Fruit fly (Drosophila melanogaster) whole organism: ENCODE data around the gene CG4613.
A peak's percentile ranks its signal among the peaks of the same experiment; 100 is the strongest.

Experiments used
- CG8478 ChIP-seq: fragments of >200 bp; optimal IDR thresholded peaks from 2 replicates; lab custom pipeline; 2018; ENCODE audit warnings: inconsistent platforms
- Dll ChIP-seq: fragments of >200 bp; optimal IDR thresholded peaks from 2 replicates; lab custom pipeline; 2017
- EcR ChIP-seq, 2 experiments: fragments of >200 bp; optimal IDR thresholded peaks; 2 replicates each; lab custom pipeline; 2017; ENCODE audit warnings: missing biosample characterization in 2 of 2, missing genetic modification characterization in 2 of 2, missing genetic modification reagents in 2 of 2
- pan ChIP-seq: fragments of >200 bp; optimal IDR thresholded peaks from 2 replicates; lab custom pipeline; 2017
- psq ChIP-seq: fragments of >200 bp; optimal IDR thresholded peaks from 2 replicates; lab custom pipeline; 2017
- usp ChIP-seq: fragments of >200 bp; optimal IDR thresholded peaks from 2 replicates; lab custom pipeline; 2017; ENCODE audit warnings: missing biosample characterization, missing genetic modification characterization, mixed read lengths

CG4613 gene

DNA sequence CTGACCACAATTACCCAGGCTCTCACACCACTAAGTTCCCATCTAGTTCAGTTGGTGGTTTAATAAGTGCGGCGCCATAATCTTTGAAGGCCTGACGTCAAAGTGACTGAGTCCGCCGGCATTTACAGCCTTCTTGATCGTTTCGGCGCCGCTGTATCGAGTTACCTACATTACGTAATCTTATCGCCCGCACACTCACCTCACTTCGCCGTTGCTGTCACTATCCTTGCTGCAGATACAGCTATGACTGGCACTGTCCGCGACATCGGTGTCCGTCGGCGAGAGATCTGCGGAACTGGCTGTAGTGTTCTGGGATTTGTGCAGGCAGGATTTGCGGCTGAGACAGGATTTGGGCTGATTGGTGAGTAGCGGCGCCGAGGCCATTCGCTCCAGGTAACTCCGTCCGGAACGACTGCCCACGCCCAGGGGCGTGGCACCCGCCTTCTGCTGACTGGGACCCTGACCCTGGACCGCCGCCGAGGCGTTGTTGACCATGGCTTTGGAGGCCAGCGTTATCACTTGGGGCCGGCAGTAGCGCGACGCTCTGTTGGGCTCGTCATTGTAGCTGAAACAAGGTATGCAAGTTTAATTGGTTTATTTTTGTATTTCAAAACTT is 25.5 kb upstream of the CG4613 start:
- TF ChIP-seq psq (lab: Kevin White, UChicago) (no peak), usp (no peak), CG8478 (no peak), EcR (GFP tag; optimal IDR thresholded peaks at IDR 0.05; lab: Kevin White, UChicago) (no peak), Dll (lab: Kevin White, UChicago) (no peak), pan (lab: Kevin White, UChicago) (no peak)

DNA sequence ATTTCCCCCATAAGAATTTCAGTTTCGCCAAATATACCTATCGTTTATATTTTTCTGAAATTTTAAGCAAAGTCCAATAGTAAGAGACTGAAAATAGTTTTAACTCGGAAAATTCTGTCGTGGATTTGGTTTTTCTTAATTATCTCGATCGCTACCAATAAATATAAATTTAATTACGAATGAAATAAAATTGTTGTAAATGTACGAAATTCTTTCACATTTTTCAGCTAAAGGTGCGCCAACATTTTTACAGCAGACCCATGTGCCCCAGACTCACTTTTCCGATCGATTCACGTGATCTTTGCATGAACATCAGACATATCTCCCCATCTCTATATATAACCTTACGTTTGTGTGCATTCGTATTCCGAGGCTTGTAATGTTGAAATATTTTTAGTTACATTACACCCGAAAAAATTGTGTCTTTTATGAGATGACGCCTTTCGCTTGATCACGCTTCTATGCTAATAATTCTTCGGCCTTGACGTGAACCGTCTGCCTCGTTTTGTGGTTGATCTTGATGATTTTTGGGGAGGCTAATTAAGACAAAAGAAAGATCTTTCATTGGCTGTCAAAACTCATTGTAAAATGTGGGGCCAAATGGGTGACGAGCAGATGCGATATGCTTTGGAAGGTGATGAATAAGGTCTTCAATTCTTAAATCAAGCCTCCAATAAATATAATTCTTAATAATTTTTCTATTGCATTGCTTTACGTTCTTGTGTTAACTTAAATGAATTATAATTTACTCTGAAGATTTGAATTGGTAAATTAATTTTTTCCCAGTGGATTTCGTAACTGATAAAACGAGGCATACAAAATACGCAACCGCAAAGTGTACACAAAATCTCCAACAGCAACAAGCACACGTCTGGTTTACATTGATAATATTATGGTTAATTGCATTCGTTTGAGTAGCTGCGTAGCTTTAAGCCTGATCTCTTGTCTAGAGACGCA is 23.8 kb upstream of the CG4613 start:
- TF ChIP-seq EcR (GFP tag; optimal IDR thresholded peaks at IDR 0.05; lab: Kevin White, UChicago), result no peak
- TF ChIP-seq psq (lab: Kevin White, UChicago), result no peak
- TF ChIP-seq pan (lab: Kevin White, UChicago), result no peak
- no peak for TF ChIP-seq usp
- TF ChIP-seq CG8478, result no peak
- TF ChIP-seq Dll (lab: Kevin White, UChicago), result no peak

DNA sequence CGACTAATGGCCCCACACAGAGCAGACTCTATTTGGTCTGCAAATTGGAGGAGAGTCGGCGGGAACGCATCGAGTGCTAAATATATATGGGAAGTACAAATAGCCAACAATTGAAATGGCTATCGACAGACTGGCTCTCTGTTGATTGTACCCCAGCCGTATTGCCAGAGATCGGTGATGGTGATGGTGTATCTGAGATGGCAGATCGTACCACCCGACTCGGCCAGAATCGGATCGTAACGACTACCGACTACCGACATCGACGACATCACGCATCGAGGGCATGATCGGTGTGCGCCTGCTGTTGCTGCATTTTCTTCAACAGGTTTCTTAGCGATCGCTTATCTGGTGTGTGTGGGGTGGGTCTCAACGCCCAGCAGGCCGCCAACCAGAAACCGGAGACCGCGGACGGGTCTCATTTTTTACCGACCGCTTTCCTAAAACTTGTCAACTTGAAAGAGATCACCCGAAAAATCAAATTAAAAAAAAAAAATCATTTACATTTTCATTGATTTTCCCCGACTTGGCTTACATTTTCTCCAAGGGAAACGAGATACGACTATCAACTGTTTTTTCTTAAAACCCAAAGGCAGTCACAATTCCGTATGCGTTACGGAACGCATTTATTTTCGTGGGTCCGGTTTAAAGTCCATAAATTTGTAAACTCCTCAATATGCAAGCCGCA is 22.6 kb upstream of the CG4613 start:
- TF ChIP-seq psq (lab: Kevin White, UChicago) (no peak), usp (no peak), pan (lab: Kevin White, UChicago) (no peak), EcR (GFP tag; optimal IDR thresholded peaks at IDR 0.05; lab: Kevin White, UChicago) (no peak), CG8478 (no peak), Dll (lab: Kevin White, UChicago) (no peak)

DNA sequence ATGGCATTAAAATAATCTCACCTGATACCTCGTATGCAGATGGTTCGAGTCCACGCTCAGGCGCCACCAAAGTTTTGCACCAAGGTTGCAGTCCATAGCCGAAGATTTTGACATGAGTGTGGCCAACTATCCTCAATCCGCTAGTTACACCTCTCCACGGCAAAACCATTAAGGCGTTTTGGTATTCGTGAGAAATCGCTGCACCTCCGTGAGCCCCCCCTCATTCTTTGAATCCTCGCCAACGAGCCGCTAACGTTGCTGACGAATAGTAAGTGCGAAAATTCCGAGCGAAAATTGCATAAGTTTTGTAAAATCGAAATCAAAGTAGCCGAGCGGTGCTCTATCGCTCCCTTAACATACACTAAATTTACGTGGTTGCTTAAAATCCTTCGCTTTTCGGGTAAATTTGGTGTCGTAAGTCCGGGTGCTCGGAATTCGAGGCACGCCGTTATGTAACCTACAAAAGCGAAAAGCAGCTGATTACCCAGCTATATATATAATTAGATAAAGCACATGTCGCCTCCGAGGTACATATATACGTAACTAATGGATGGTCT is 16.0 kb upstream of the CG4613 start, which contains the start of gene Mpcp2:
Gene Mpcp2 (plus strand): TSS at position 217 of the 557 bp plus-strand sequence.
- TF ChIP-seq EcR (GFP tag; optimal IDR thresholded peaks at IDR 0.05; lab: Kevin White, UChicago) (peak in 1 of 2 experiments; percentile 10), psq (lab: Kevin White, UChicago) (no peak)

DNA sequence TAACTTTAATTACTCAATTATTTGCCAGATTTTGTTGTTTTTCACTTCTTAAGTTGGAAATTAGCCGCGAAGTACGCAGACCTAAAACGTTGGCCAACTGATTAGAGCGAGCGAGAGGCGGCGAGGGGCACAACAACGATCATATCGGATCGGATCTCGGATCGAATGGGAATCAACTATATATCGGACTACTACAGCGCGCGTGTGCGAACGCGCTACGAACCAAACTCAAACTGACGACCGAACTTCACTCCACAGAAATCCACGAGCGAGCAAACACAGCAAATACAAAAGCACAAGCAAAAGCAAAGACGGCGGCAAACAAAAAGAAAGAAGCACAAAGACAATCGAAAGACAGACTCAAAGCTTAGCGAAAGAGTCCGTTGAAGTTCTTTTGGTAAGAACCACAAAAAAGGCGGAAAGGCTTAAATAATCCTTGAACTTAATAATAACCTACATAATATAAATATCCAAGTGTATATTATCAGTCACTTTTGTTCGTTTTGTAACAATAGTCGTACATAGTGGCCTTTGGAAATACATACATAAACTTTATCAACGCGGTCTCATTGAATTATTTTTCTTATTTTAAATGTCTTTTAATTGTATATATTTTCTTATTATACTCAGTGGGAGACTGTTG is 14.7 kb upstream of the CG4613 start, which contains the start of the genes bbg and CG43246:
Gene bbg (minus strand): TSS at position 235 of the 643 bp plus-strand sequence.
Gene CG43246 (plus strand): TSS at position 593 of the 643 bp plus-strand sequence.
- TF ChIP-seq Dll (lab: Kevin White, UChicago) (no peak), CG8478 (no peak), psq (lab: Kevin White, UChicago) (no peak), EcR (GFP tag; optimal IDR thresholded peaks at IDR 0.05; lab: Kevin White, UChicago) (no peak), pan (lab: Kevin White, UChicago) (no peak), usp (no peak)

DNA sequence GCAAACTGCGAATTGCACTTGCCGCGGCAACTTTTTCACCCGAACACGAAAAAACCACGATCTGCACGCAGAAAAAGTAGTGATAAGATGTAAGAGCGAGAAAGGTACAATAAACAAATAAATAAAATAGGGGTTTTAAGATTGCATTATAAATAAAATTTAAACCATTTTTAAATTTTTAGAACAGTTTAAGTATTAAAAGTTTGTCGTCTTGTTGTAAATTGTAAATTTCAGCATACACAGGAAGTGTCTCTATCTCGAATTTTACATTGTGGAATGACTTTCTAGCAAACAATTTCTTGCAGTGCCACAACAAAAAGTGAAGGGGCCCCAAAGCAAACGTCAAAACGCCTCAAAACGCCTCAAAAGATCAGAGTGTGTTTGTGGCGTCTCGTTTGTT is 13.1 kb upstream of the CG4613 start:
- TF ChIP-seq Dll (lab: Kevin White, UChicago) (no peak), CG8478 (no peak), usp (no peak), psq (lab: Kevin White, UChicago) (no peak), EcR (GFP tag; optimal IDR thresholded peaks at IDR 0.05; lab: Kevin White, UChicago) (no peak), pan (lab: Kevin White, UChicago) (no peak)

DNA sequence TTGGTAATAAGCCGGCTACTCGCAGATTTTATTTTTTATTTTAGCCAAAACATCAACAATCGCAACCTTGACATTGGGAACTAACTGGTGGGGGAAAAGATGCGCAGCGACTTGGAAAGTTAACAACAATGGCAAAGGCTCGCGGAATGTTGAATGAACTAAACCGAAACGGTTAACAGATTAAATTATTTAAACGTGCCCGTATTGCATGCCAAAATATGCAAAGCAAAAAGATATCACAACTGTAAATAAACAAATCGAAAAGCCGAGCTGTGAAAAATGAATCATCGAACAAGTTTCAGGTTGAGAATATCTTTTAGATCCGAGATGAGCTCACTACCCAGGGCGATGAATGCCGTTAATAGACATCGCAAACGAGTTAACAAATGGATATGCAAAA is 11.6 kb upstream of the CG4613 start:
- TF ChIP-seq pan (lab: Kevin White, UChicago) (no peak), Dll (lab: Kevin White, UChicago) (no peak), psq (lab: Kevin White, UChicago) (no peak), CG8478 (no peak), usp (no peak), EcR (GFP tag; optimal IDR thresholded peaks at IDR 0.05; lab: Kevin White, UChicago) (no peak)

DNA sequence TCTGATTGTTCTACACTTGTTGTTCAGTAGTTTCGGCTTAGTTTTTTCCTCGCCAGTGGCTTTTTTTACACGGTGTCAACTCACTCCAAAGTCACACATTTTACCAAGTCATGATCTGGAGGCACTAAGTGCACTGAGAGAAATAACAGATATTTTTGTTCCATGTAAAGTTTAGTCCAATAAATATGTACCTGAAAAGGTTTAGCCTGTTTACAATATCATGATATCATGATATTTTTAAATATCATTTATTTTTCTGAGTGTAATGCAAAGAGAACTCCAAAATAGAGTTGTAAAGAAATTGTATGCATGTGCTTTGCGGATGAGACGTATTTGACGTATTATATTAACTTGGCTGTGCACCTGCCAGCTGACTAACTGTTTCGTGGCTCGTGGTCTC is 10.3 kb upstream of the CG4613 start:
- no peak for TF ChIP-seq pan (lab: Kevin White, UChicago)
- no peak for TF ChIP-seq usp
- no peak for TF ChIP-seq psq (lab: Kevin White, UChicago)
- no peak for TF ChIP-seq CG8478
- no peak for TF ChIP-seq Dll (lab: Kevin White, UChicago)
- no peak for TF ChIP-seq EcR (GFP tag; optimal IDR thresholded peaks at IDR 0.05; lab: Kevin White, UChicago)

DNA sequence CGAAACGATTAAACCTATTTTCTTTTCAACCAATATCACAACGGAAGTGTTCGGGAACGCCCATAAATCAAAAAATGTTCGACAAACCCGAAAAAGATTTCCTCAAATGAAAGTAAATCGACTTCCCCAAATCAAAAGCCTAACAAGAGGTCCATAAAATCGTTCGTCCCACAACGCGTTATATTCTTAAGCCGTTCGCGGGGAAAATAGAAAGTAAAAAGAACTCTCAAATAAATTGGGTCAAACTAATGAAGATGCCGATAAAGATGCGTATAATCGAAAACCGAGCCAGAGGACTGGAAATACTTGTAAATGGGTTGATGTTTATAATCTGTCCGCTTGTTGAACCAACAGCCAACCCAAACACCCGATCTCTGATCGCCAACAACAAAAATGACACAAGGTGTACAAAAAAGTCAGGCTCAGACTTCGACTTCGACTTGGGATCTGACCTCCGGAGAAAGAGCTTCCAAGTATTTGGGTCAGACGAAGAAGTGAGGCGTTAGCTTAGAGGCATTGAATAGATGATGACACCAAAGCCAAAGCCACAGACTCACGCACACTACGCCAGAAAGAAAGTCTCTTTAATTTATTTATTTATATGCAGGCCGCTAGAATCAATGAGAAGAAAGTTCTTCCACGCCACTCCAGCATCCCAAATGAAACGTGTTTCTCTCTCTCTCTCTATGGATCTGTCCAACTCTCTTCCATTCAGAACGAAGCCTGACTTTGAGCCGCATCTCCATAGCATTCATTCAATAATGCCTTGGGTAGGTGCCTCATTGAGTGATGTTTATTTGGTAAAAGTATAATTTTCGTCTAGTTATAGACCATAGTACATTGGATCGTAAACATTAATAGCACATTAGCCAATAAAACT is 1.2 kb upstream of the CG4613 start:
- TF ChIP-seq EcR (GFP tag; optimal IDR thresholded peaks at IDR 0.05; lab: Kevin White, UChicago) (no peak), psq (lab: Kevin White, UChicago) (no peak), usp (no peak), CG8478 (no peak), pan (lab: Kevin White, UChicago) (no peak)

DNA sequence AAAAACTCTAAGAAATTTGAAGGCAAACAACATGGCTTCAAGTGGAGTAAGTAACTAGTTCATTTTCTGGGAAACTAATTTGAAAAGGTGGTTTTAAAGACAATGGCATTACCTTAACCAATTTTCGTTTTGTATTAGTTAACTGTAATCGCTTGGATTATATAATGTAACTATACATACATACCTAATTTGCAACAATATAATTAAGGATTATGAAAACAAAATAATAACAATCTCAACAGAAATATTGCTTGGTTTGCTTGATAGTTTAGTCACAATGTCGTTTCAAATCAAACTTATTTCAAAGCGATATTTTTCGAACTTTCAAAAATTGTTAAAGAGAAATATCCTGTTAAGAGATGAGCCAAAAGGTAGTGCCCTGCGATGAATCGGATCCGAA is 4.0 kb downstream of the CG4613 start, which contains the start of gene CG9592:
Gene CG9592 (plus strand): TSS at position 301 of the 400 bp plus-strand sequence.
- no peak for TF ChIP-seq pan (lab: Kevin White, UChicago)
- no peak for TF ChIP-seq EcR (GFP tag; optimal IDR thresholded peaks at IDR 0.05; lab: Kevin White, UChicago)
- TF ChIP-seq psq (lab: Kevin White, UChicago), result no peak
- TF ChIP-seq Dll (lab: Kevin White, UChicago), result no peak
- TF ChIP-seq CG8478, result no peak
- TF ChIP-seq usp, result no peak
